Fruit fly (Drosophila melanogaster) whole organism, embryonic: ENCODE data around the gene MRP.
A peak's percentile ranks its signal among the peaks of the same experiment; 100 is the strongest.

Experiments
- Atf-2 ChIP-seq: fragments of 200-800 bp; sonication (Bioruptor generic); optimal IDR thresholded peaks from 2 replicates; lab custom pipeline; 2016; ENCODE audit warnings: missing biosample characterization, missing genetic modification characterization
- B-H1 ChIP-seq: fragments of 200-800 bp; sonication (Bioruptor generic); IDR thresholded peaks from 3 replicates; pipeline ENCODE4 v1.3.6; 2022; ENCODE audit warnings: missing biosample characterization, missing genetic modification characterization
- CG10431 ChIP-seq: fragments of 200-800 bp; sonication (Bioruptor generic); optimal IDR thresholded peaks from 3 replicates; lab custom pipeline; 2018; ENCODE audit warnings: missing biosample characterization, mild to moderate bottlenecking, missing genetic modification characterization
- CG11560 ChIP-seq: fragments of 200-800 bp; sonication (Bioruptor generic); IDR thresholded peaks from 3 replicates; pipeline ENCODE4 v1.3.6; 2022; ENCODE audit warnings: missing biosample characterization, missing genetic modification characterization
- CG12071 ChIP-seq: fragments of 200-800 bp; sonication (Bioruptor generic); optimal IDR thresholded peaks from 3 replicates; lab custom pipeline; 2018; ENCODE audit warnings: missing biosample characterization, mild to moderate bottlenecking, missing genetic modification characterization
- CG12744 ChIP-seq: fragments of 200-800 bp; sonication (Bioruptor generic); optimal IDR thresholded peaks from 2 replicates; lab custom pipeline; 2016; ENCODE audit warnings: missing biosample characterization, missing genetic modification characterization
- CG13287 ChIP-seq: fragments of 200-800 bp; sonication (Bioruptor generic); IDR thresholded peaks from 2 replicates; pipeline ENCODE4 v1.3.6; 2022; ENCODE audit warnings: missing biosample characterization, missing genetic modification characterization; ENCODE audit not compliant: partially characterized antibody
- CG14710 ChIP-seq: fragments of 200-800 bp; sonication (Bioruptor generic); optimal IDR thresholded peaks from 3 replicates; lab custom pipeline; 2019; ENCODE audit warnings: missing biosample characterization, mild to moderate bottlenecking, missing genetic modification characterization, moderate library complexity
- CG15696 ChIP-seq: fragments of 200-800 bp; sonication (Bioruptor generic); optimal IDR thresholded peaks from 2 replicates; lab custom pipeline; 2019; ENCODE audit warnings: missing biosample characterization, mild to moderate bottlenecking, missing genetic modification characterization, moderate library complexity
- CG1603 ChIP-seq: fragments of 200-800 bp; sonication (Bioruptor generic); optimal IDR thresholded peaks from 2 replicates; lab custom pipeline; 2019; ENCODE audit warnings: missing biosample characterization, mild to moderate bottlenecking, missing genetic modification characterization, moderate library complexity
- CG17359 ChIP-seq: fragments of 200-800 bp; sonication (Bioruptor generic); optimal IDR thresholded peaks from 3 replicates; lab custom pipeline; 2018; ENCODE audit warnings: missing biosample characterization, mild to moderate bottlenecking, missing genetic modification characterization, moderate library complexity
- CG17361 ChIP-seq: fragments of 200-800 bp; sonication (Bioruptor generic); IDR thresholded peaks from 3 replicates; pipeline ENCODE4 v1.3.6; 2022; ENCODE audit warnings: missing biosample characterization, missing genetic modification characterization
- CG1832 ChIP-seq: fragments of 200-800 bp; sonication (Bioruptor generic); optimal IDR thresholded peaks from 2 replicates; lab custom pipeline; 2017; ENCODE audit warnings: missing biosample characterization, mild to moderate bottlenecking, missing genetic modification characterization, inconsistent platforms
- CG18599 ChIP-seq: fragments of 200-800 bp; sonication (Bioruptor generic); optimal IDR thresholded peaks from 3 replicates; lab custom pipeline; 2017; ENCODE audit warnings: missing biosample characterization, missing genetic modification characterization, mild to moderate bottlenecking, moderate library complexity, missing genetic modification reagents
- CG18619 ChIP-seq: fragments of 200-800 bp; sonication (Bioruptor generic); optimal IDR thresholded peaks from 3 replicates; lab custom pipeline; 2017; ENCODE audit warnings: missing biosample characterization, mild to moderate bottlenecking, missing genetic modification characterization
- CG2202 ChIP-seq: fragments of 200-800 bp; sonication (Bioruptor generic); optimal IDR thresholded peaks from 2 replicates; lab custom pipeline; 2018; ENCODE audit warnings: missing biosample characterization, mild to moderate bottlenecking, missing genetic modification characterization
- CG30403 ChIP-seq: fragments of 200-800 bp; sonication (Bioruptor generic); optimal IDR thresholded peaks from 3 replicates; lab custom pipeline; 2016; ENCODE audit warnings: missing biosample characterization, missing genetic modification characterization
- CG4282 ChIP-seq: fragments of 200-800 bp; sonication (Bioruptor generic); optimal IDR thresholded peaks from 2 replicates; lab custom pipeline; 2016; ENCODE audit warnings: missing biosample characterization, missing genetic modification characterization
- CG4328 ChIP-seq: fragments of 200-800 bp; sonication (Bioruptor generic); optimal IDR thresholded peaks from 3 replicates; lab custom pipeline; 2017; ENCODE audit warnings: missing biosample characterization, missing genetic modification reagents, missing genetic modification characterization
- CG6654 ChIP-seq: fragments of 200-800 bp; sonication (Bioruptor generic); optimal IDR thresholded peaks from 2 replicates; lab custom pipeline; 2017; ENCODE audit warnings: missing biosample characterization, mild to moderate bottlenecking, missing genetic modification characterization
- CG6683 ChIP-seq: fragments of 200-800 bp; sonication (Bioruptor generic); optimal IDR thresholded peaks from 2 replicates; lab custom pipeline; 2017; ENCODE audit warnings: missing biosample characterization, mild to moderate bottlenecking, missing genetic modification characterization, missing genetic modification reagents
- CG8944 ChIP-seq: fragments of 200-800 bp; sonication (Bioruptor generic); optimal IDR thresholded peaks from 3 replicates; lab custom pipeline; 2016; ENCODE audit warnings: missing biosample characterization, missing genetic modification characterization
- CG9727 ChIP-seq: fragments of 200-800 bp; sonication (Bioruptor generic); optimal IDR thresholded peaks from 3 replicates; lab custom pipeline; 2017; ENCODE audit warnings: missing biosample characterization, mild to moderate bottlenecking, missing genetic modification characterization
- Chrac-16 ChIP-seq: fragments of 200-800 bp; sonication (Bioruptor generic); optimal IDR thresholded peaks from 3 replicates; lab custom pipeline; 2016; ENCODE audit warnings: missing biosample characterization, missing genetic modification characterization
- Dip2 ChIP-seq: fragments of 200-800 bp; sonication (Bioruptor generic); IDR thresholded peaks from 2 replicates; pipeline ENCODE4 v1.3.6; 2022; ENCODE audit warnings: missing biosample characterization, missing genetic modification characterization
- Dip3 ChIP-seq: fragments of 200-800 bp; sonication (Bioruptor generic); optimal IDR thresholded peaks from 3 replicates; lab custom pipeline; 2016; ENCODE audit warnings: missing biosample characterization, missing genetic modification characterization
- Dll ChIP-seq: fragments of 200-800 bp; sonication (Bioruptor generic); IDR thresholded peaks from 4 replicates; pipeline ENCODE4 v1.3.6; 2022; ENCODE audit warnings: missing biosample characterization, missing genetic modification characterization; ENCODE audit not compliant: partially characterized antibody
- Drgx ChIP-seq: fragments of 200-800 bp; sonication (Bioruptor generic); IDR thresholded peaks from 2 replicates; pipeline ENCODE4 v1.3.6; 2022; ENCODE audit warnings: missing biosample characterization, missing genetic modification characterization
- Max ChIP-seq: fragments of 200-800 bp; sonication (Bioruptor generic); optimal IDR thresholded peaks from 2 replicates; lab custom pipeline; 2016; ENCODE audit warnings: missing biosample characterization, mild to moderate bottlenecking, missing genetic modification characterization
- Nf-YC ChIP-seq: fragments of 200-800 bp; optimal IDR thresholded peaks from 3 replicates; lab custom pipeline; 2019; ENCODE audit warnings: missing biosample characterization, mild to moderate bottlenecking, missing genetic modification characterization, moderate library complexity
- Rfx ChIP-seq: fragments of 200-800 bp; sonication (Bioruptor generic); IDR thresholded peaks from 2 replicates; pipeline ENCODE4 v1.3.6; 2022; ENCODE audit warnings: missing biosample characterization, missing genetic modification characterization
- TFAM ChIP-seq: fragments of 200-800 bp; sonication (Bioruptor generic); optimal IDR thresholded peaks from 2 replicates; lab custom pipeline; 2017; ENCODE audit warnings: missing biosample characterization, missing genetic modification characterization, inconsistent platforms
- Usf ChIP-seq: fragments of 200-800 bp; sonication (Bioruptor generic); optimal IDR thresholded peaks from 2 replicates; lab custom pipeline; 2017; ENCODE audit warnings: missing genotype, missing biosample characterization, missing genetic modification characterization
- aop ChIP-seq: fragments of 200-800 bp; sonication (Bioruptor generic); IDR thresholded peaks from 2 replicates; pipeline ENCODE4 v1.3.6; 2022; ENCODE audit warnings: missing biosample characterization, missing genetic modification characterization
- bcd ChIP-seq: fragments of 200-800 bp; sonication (Bioruptor generic); optimal IDR thresholded peaks from 2 replicates; lab custom pipeline; 2017; ENCODE audit warnings: missing biosample characterization, mild to moderate bottlenecking, missing genetic modification characterization
- chinmo ChIP-seq: fragments of 200-800 bp; sonication (Bioruptor generic); IDR thresholded peaks from 4 replicates; pipeline ENCODE4 v1.3.6; 2022; ENCODE audit warnings: missing biosample characterization, missing genetic modification characterization; ENCODE audit not compliant: partially characterized antibody
- dan ChIP-seq: fragments of 200-800 bp; sonication (Bioruptor generic); IDR thresholded peaks from 2 replicates; pipeline ENCODE4 v1.3.6; 2022; ENCODE audit warnings: missing biosample characterization, missing genetic modification characterization
- fu2 ChIP-seq: fragments of 200-800 bp; sonication (Bioruptor generic); optimal IDR thresholded peaks from 2 replicates; lab custom pipeline; 2016; ENCODE audit warnings: missing biosample characterization, missing genetic modification characterization
- gce ChIP-seq: fragments of 200-800 bp; sonication (Bioruptor generic); IDR thresholded peaks from 3 replicates; pipeline ENCODE4 v1.3.6; 2022; ENCODE audit warnings: missing biosample characterization, missing genetic modification characterization
- ham ChIP-seq: fragments of 200-800 bp; sonication (Bioruptor generic); IDR thresholded peaks from 2 replicates; pipeline ENCODE4 v1.3.6; 2022; ENCODE audit warnings: missing biosample characterization, missing genetic modification characterization
- insv ChIP-seq, 2 experiments: fragments of 200-800 bp; sonication (Bioruptor generic); optimal IDR thresholded peaks; 3 replicates each; lab custom pipeline; 2016 to 2018; ENCODE audit warnings: missing biosample characterization in 2 of 2, missing genetic modification characterization in 2 of 2
- jumu ChIP-seq: fragments of 200-800 bp; sonication (Bioruptor generic); optimal IDR thresholded peaks from 3 replicates; lab custom pipeline; 2016; ENCODE audit warnings: missing biosample characterization, missing genetic modification characterization
- lov ChIP-seq, 2 experiments: fragments of 200-800 bp in 1 of 2; fragments of >200 bp in 1 of 2; sonication (Bioruptor generic) in 1 of 2; IDR thresholded peaks in 1 of 2; optimal IDR thresholded peaks in 1 of 2; 2 replicates in 1 of 2; 3 replicates in 1 of 2; pipeline versions ENCODE4 v1.3.6 to Lab custom; 2017 to 2022; ENCODE audit warnings: missing biosample characterization in 1 of 2, missing genetic modification characterization in 1 of 2
- mld ChIP-seq: fragments of 200-800 bp; sonication (Bioruptor generic); IDR thresholded peaks from 3 replicates; pipeline ENCODE4 v1.3.6; 2022; ENCODE audit warnings: missing biosample characterization, missing genetic modification characterization; ENCODE audit not compliant: partially characterized antibody
- rib ChIP-seq: fragments of 200-800 bp; sonication (Bioruptor generic); IDR thresholded peaks from 2 replicates; pipeline ENCODE4 v1.3.6; 2022; ENCODE audit warnings: missing biosample characterization, missing genetic modification characterization
- schlank ChIP-seq: fragments of 200-800 bp; sonication (Bioruptor generic); optimal IDR thresholded peaks from 2 replicates; lab custom pipeline; 2018; ENCODE audit warnings: missing biosample characterization, mild to moderate bottlenecking, missing genetic modification characterization
- scrt ChIP-seq: fragments of 200-800 bp; sonication (Bioruptor generic); optimal IDR thresholded peaks from 2 replicates; lab custom pipeline; 2018; ENCODE audit warnings: missing biosample characterization, mild to moderate bottlenecking, missing genetic modification characterization, moderate library complexity
- seq ChIP-seq: fragments of 200-800 bp; sonication (Bioruptor generic); IDR thresholded peaks from 2 replicates; pipeline ENCODE4 v1.3.6; 2022; ENCODE audit warnings: missing biosample characterization, missing genetic modification characterization
- stwl ChIP-seq: fragments of 200-800 bp; sonication (Bioruptor generic); optimal IDR thresholded peaks from 3 replicates; lab custom pipeline; 2018; ENCODE audit warnings: missing biosample characterization, mild to moderate bottlenecking, missing genetic modification characterization, moderate library complexity
- tap ChIP-seq: fragments of 200-800 bp; optimal IDR thresholded peaks from 3 replicates; lab custom pipeline; 2019; ENCODE audit warnings: missing biosample characterization, mild to moderate bottlenecking, missing genetic modification characterization, moderate library complexity
- tx ChIP-seq: fragments of 200-800 bp; sonication (Bioruptor generic); optimal IDR thresholded peaks from 2 replicates; lab custom pipeline; 2016; ENCODE audit warnings: missing biosample characterization, missing genetic modification characterization

Gene MRP

DNA sequence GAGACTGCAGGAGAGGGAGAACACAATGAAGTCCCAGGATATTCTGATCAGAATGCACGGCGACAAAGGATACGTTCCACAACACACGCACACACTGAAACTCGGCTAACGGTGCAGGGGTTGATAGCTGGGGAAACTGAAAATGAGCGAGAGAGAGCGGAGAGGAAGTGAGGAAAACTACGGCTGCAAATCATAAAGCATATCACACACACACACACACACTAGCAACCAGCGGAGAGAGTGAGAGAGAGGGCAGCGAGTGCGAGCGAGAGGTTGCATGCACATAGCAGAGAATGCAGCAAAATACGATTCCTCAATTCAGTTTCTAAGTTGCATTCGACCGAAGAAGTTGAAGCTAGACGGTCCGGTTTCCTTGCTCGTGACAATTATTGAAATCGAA is 40.6 kb upstream of the MRP start (continued):
- TF ChIP-seq Atf-2 (GFP tag; lab: Kevin White, UChicago): no peak
- no peak for TF ChIP-seq tx
- no peak for TF ChIP-seq TFAM (GFP tag; lab: Kevin White, UChicago)
- no peak for TF ChIP-seq CG10431
- no peak for TF ChIP-seq Usf (GFP tag; lab: Kevin White, UChicago)
- no peak for TF ChIP-seq CG17361
- no peak for TF ChIP-seq CG6683 (GFP tag; lab: Kevin White, UChicago)
- no peak for TF ChIP-seq scrt (GFP tag; lab: Kevin White, UChicago)
- TF ChIP-seq insv (GFP tag; optimal IDR thresholded peaks at IDR 0.05; lab: Kevin White, UChicago): peak; percentile 85 to 97
- TF ChIP-seq Dip3 (GFP tag; lab: Kevin White, UChicago): no peak
- TF ChIP-seq Drgx (GFP tag; lab: Robert Waterston, UW): no peak
- TF ChIP-seq B-H1 (GFP tag; lab: Robert Waterston, UW): no peak
- TF ChIP-seq tap (tag; lab: Kevin White, UChicago): no peak
- TF ChIP-seq Max (GFP tag; lab: Kevin White, UChicago): no peak
- no peak for TF ChIP-seq CG14710 (tag; lab: Kevin White, UChicago)
- no peak for TF ChIP-seq fu2 (GFP tag; lab: Kevin White, UChicago)
- TF ChIP-seq ham (GFP tag; lab: Robert Waterston, UW): no peak
- no peak for TF ChIP-seq CG4328
- peak; percentile 3 for TF ChIP-seq stwl (tag; lab: Kevin White, UChicago)
- peak; percentile 92 for TF ChIP-seq Nf-YC (tag; lab: Kevin White, UChicago)
- TF ChIP-seq mld (GFP tag; lab: Robert Waterston, UW): no peak
- no peak for TF ChIP-seq lov (optimal IDR thresholded peaks at IDR 0.05; lab: Kevin White, UChicago)
- TF ChIP-seq lov (GFP tag; IDR thresholded peaks at IDR 0.05; lab: Robert Waterston, UW): 0 out of 3 replicates have a peak, but pooled peaks have one; percentile 35
- TF ChIP-seq CG15696 (tag; lab: Kevin White, UChicago): no peak
- no peak for TF ChIP-seq CG9727
- TF ChIP-seq CG13287: no peak
- TF ChIP-seq CG8944 (GFP tag; lab: Kevin White, UChicago): no peak
- TF ChIP-seq dan: no peak
- no peak for TF ChIP-seq CG11560 (tag; lab: Robert Waterston, UW)
- TF ChIP-seq CG18599 (GFP tag; lab: Kevin White, UChicago): no peak
- no peak for TF ChIP-seq gce (GFP tag; lab: Robert Waterston, UW)
- TF ChIP-seq CG18619 (GFP tag; lab: Kevin White, UChicago): no peak
- TF ChIP-seq CG4282 (GFP tag; lab: Kevin White, UChicago): no peak
- TF ChIP-seq CG17359 (tag; lab: Kevin White, UChicago): no peak
- TF ChIP-seq rib (GFP tag; lab: Robert Waterston, UW): peak; percentile 32; the same call in 1 of the 2 replicates
- no peak for TF ChIP-seq jumu
- TF ChIP-seq seq (GFP tag; lab: Robert Waterston, UW): peak; percentile 63; the same call in 1 of the 2 replicates
- TF ChIP-seq CG6654: no peak
- TF ChIP-seq CG30403 (GFP tag; lab: Kevin White, UChicago): no peak
- TF ChIP-seq Chrac-16 (GFP tag; lab: Kevin White, UChicago): no peak
- no peak for TF ChIP-seq CG12744 (GFP tag; lab: Kevin White, UChicago)
- no peak for TF ChIP-seq Dip2
- TF ChIP-seq aop (GFP tag; lab: Robert Waterston, UW): no peak
- TF ChIP-seq CG12071 (GFP tag; lab: Kevin White, UChicago): no peak
- TF ChIP-seq CG1832 (GFP tag; lab: Kevin White, UChicago): peak; percentile 88
- TF ChIP-seq schlank (tag; lab: Kevin White, UChicago): no peak
- TF ChIP-seq chinmo: 0 out of 4 replicates have a peak, but pooled peaks have one; percentile 13
- TF ChIP-seq bcd (GFP tag; lab: Kevin White, UChicago): no peak
- TF ChIP-seq Rfx (GFP tag; lab: Robert Waterston, UW): no peak
- TF ChIP-seq CG1603 (tag; lab: Kevin White, UChicago): no peak
- no peak for TF ChIP-seq CG2202
- 0 out of 4 replicates have a peak, but pooled peaks have one; percentile 21 for TF ChIP-seq Dll (GFP tag; lab: Robert Waterston, UW)
